In the genomic region with DNA sequence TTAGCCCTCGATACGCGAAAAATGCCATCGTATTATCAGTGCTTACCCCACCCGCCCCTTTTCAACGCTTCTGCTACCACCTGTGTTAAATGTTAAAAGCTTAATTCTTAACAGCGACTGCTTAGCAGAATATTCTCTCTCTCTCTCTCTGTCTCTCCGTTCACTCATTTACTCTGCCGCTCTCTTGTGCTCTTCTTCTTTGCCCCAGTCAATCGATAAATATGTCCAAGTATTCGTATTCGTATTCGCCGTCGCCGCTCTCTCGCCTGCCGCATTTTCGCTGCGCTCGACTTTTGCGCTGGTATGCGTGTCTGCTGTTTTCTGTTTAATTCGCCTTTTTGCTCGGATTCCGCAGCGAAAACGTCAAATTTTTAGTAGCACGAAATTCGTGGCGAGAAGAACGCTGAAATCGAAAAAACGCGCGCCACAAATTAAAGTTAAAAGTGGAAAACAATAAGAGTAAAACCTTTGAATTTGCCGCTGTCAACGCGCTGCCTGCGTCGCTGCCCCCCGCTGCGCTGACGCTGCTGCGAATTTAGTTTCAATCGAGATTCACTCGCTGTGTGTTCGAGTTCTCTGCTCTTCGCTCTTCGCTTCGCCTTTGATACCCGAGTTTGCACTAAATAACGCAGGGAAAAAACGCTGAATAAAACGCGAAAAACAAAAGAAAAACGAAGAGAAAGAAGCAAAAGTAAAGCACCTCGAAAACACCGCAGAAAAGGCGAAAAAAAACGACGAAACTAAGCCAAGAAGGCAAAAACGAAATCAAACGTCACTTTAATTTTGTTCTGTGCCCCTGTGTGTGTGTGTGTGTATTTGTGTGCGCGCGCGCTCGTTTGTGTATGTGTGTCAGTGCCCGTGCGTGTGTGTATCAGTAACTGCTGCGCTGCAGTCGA, we compare ENCODE assay signal across 1 fruit fly cellular context.
A peak's percentile ranks its signal among the peaks of the same experiment; 100 is the strongest.
TF ChIP-seq lines count a peak whose summit lies in the region.

No protein-coding gene starts in this region.

TF ChIP-seq in whole organism, embryonic, 481 proteins besides CTCF, POLR2A, EP300 and RAD21 (continued from another document):
- peak; percentile 37; the same call in 1 of the 2 replicates for TF ChIP-seq E2f2 (GFP tag; IDR thresholded peaks at IDR 0.05; lab: Robert Waterston, UW)
- 0 out of 2 replicates have a peak, but pooled peaks have one; percentile 33 for TF ChIP-seq CG13287 (GFP tag; IDR thresholded peaks at IDR 0.05; lab: Robert Waterston, UW; ENCODE audit: partially characterized antibody)
- TF ChIP-seq tll (GFP tag; optimal IDR thresholded peaks at IDR 0.05; lab: Kevin White, UChicago), result peak in 1 of 2 experiments; percentile 56
- TF ChIP-seq CG10543 (GFP tag; optimal IDR thresholded peaks at IDR 0.05; lab: Kevin White, UChicago), result peak; percentile 37
- peak; percentile 11 for TF ChIP-seq CG3163 (GFP tag; optimal IDR thresholded peaks at IDR 0.05; lab: Kevin White, UChicago)
- peak; percentile 8 for TF ChIP-seq CG15514 (GFP tag; optimal IDR thresholded peaks at IDR 0.05; lab: Kevin White, UChicago)
- TF ChIP-seq Adf1 (GFP tag; IDR thresholded peaks at IDR 0.05; lab: Robert Waterston, UW), result peak; percentile 94
- TF ChIP-seq lab (GFP tag; optimal IDR thresholded peaks at IDR 0.05; lab: Kevin White, UChicago), result peak; percentile 6
- TF ChIP-seq corto (GFP tag; optimal IDR thresholded peaks at IDR 0.05; lab: Kevin White, UChicago), result peak; percentile 50
- TF ChIP-seq YL-1 (GFP tag; optimal IDR thresholded peaks at IDR 0.05; lab: Kevin White, UChicago), result peak; percentile 8
- peak; percentile 73 for TF ChIP-seq sd (tag; optimal IDR thresholded peaks at IDR 0.05; lab: Kevin White, UChicago)
- no peak for TF ChIP-seq aop (GFP tag; IDR thresholded peaks at IDR 0.05; lab: Robert Waterston, UW)
- TF ChIP-seq chinmo (GFP tag; IDR thresholded peaks at IDR 0.05; lab: Robert Waterston, UW; ENCODE audit: partially characterized antibody), result peak; percentile 60; the same call in 1 of the 4 replicates
